Fruit fly (Drosophila melanogaster) ovary, adult (tissue): ENCODE results near the gene RagA-B.

Experiments used
- CG17801 ChIP-seq: fragments of 200-800 bp; optimal IDR thresholded peaks from 2 replicates; lab custom pipeline; 2019; ENCODE audit warnings: missing biosample characterization, mild to moderate bottlenecking, missing genetic modification characterization, moderate library complexity; ENCODE audit not compliant: partially characterized antibody

The RagA-B gene

dm6 chr3R:8954515-8955358, 29.4 kb downstream of the RagA-B start:
- no peak for TF ChIP-seq CG17801

- no peak for TF ChIP-seq CG17801
Measured at dm6 chr3R:8949334-8950066, 34.6 kb downstream of the RagA-B start.

dm6 chr3R:8948855-8949254, 35.3 kb downstream of the RagA-B start:
- TF ChIP-seq CG17801 = no peak

- TF ChIP-seq CG17801 = no peak
Measured at dm6 chr3R:8947757-8948428, 36.2 kb downstream of the RagA-B start.

dm6 chr3R:8946429-8946828, 37.7 kb downstream of the RagA-B start:
- no peak for TF ChIP-seq CG17801

- no peak for TF ChIP-seq CG17801
Measured at dm6 chr3R:8945502-8946324, 38.4 kb downstream of the RagA-B start.

- TF ChIP-seq CG17801 = no peak
Measured at dm6 chr3R:8944866-8945265, 39.2 kb downstream of the RagA-B start, which contains the start of gene CG11964. CG11964 (minus strand) TSS chr3R:8945020.

dm6 chr3R:8939750-8940149, 44.4 kb downstream of the RagA-B start:
- TF ChIP-seq CG17801 = peak; percentile 39

- TF ChIP-seq CG17801 = no peak
Measured at dm6 chr3R:8938494-8939404, 45.4 kb downstream of the RagA-B start, which contains the start of gene ScsbetaA. ScsbetaA (plus strand) TSS chr3R:8938724.

dm6 chr3R:8934930-8935329, 49.2 kb downstream of the RagA-B start, which contains the start of gene osk:
osk (plus strand) TSS chr3R:8935126.
- TF ChIP-seq CG17801 = no peak

- TF ChIP-seq CG17801 = no peak
Measured at dm6 chr3R:8932741-8933140, 51.4 kb downstream of the RagA-B start.
